Fruit fly (Drosophila melanogaster) whole organism, wandering third instar larva: ENCODE data around the gene CG9338.

Experiments used
- Hnf4 ChIP-seq: fragments of 200-800 bp; sonication (Bioruptor generic); optimal IDR thresholded peaks from 2 replicates; lab custom pipeline; 2016; ENCODE audit warnings: missing biosample characterization, mild to moderate bottlenecking, missing genetic modification characterization
- Hr83 ChIP-seq: fragments of 200-300 bp; sonication (Bioruptor generic); optimal IDR thresholded peaks from 2 replicates; lab custom pipeline; 2016; ENCODE audit warnings: missing biosample characterization, mild to moderate bottlenecking, missing genetic modification characterization, moderate library complexity; ENCODE audit not compliant: poor library complexity, severe bottlenecking
- Myc ChIP-seq: fragments of >200 bp; optimal IDR thresholded peaks from 2 replicates; lab custom pipeline; 2017
- Sp1 ChIP-seq: fragments of 200-800 bp; sonication (Bioruptor generic); optimal IDR thresholded peaks from 3 replicates; lab custom pipeline; 2019; ENCODE audit warnings: missing biosample characterization, mild to moderate bottlenecking, missing genetic modification characterization, moderate library complexity
- br ChIP-seq: fragments of 200-800 bp; sonication (Bioruptor generic); optimal IDR thresholded peaks from 2 replicates; lab custom pipeline; 2016; ENCODE audit warnings: missing biosample characterization, missing genetic modification characterization
- brk ChIP-seq: fragments of 200-800 bp; sonication (Bioruptor generic); optimal IDR thresholded peaks from 2 replicates; lab custom pipeline; 2016; ENCODE audit warnings: missing biosample characterization, mild to moderate bottlenecking, missing genetic modification characterization
- dsf ChIP-seq: sonication (Bioruptor generic); optimal IDR thresholded peaks from 2 replicates; lab custom pipeline; 2016; ENCODE audit warnings: missing biosample characterization, missing genetic modification characterization, borderline replicate concordance
- usp ChIP-seq: fragments of >200 bp; optimal IDR thresholded peaks from 2 replicates; lab custom pipeline; 2017; ENCODE audit warnings: missing biosample characterization, missing genetic modification characterization
- woc ChIP-seq: sonication (Bioruptor generic); optimal IDR thresholded peaks from 2 replicates; lab custom pipeline; 2016; ENCODE audit warnings: missing biosample characterization, mild to moderate bottlenecking, missing genetic modification characterization

DNA sequence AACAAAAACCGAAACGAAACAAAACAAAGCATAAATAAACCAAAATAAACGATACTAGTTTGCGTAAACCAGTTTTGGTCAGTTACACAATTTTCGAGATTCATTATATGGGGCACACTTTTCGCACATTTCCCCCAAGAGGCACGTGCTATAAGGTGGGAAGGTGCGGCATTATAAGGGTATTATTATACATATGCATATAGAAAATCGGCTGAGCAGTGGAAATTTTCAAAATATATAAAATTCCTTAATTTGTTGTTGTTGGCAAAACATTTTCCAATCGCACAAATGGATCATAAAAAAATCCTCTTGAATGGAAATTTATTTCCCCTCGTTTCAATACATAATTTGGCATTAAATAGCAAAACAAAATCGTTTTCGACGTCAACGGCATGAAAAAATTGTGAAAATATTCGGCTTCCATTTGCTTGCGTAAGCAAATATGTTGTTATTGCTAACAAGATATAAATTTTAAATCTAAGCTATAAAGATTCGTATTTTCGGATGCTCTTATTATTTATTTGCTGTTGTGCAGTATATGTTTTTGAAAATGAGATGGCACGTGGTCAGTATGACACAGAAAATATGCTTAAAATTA, 33.6 kb downstream of the CG9338 start:
- TF ChIP-seq br = no peak
- no peak for TF ChIP-seq Hnf4 (GFP tag; lab: Kevin White, UChicago)
- TF ChIP-seq Myc (lab: Kevin White, UChicago) = no peak
- no peak for TF ChIP-seq usp (GFP tag; lab: Kevin White, UChicago)
- no peak for TF ChIP-seq dsf (GFP tag; lab: Kevin White, UChicago)
- TF ChIP-seq brk (GFP tag; lab: Kevin White, UChicago) = no peak
- TF ChIP-seq Sp1 (GFP tag; lab: Kevin White, UChicago) = no peak
- TF ChIP-seq Hr83 = no peak
- no peak for TF ChIP-seq woc (GFP tag; lab: Kevin White, UChicago)
